Fruit fly (Drosophila melanogaster): ENCODE measurements around the gene Mitofilin.

- TF ChIP-seq BtbVII (GFP tag; optimal IDR thresholded peaks at IDR 0.05) (no peak), CG4617 (GFP tag; optimal IDR thresholded peaks at IDR 0.05; ENCODE audit: borderline replicate concordance) (no peak), CG4404 (GFP tag; IDR thresholded peaks at IDR 0.05) (no peak), onecut (GFP tag; IDR thresholded peaks at IDR 0.05) (peak; percentile 20; the same call in 1 of the 2 replicates), CG7556 (GFP tag; optimal IDR thresholded peaks at IDR 0.05) (no peak), CG10654 (GFP tag; optimal IDR thresholded peaks at IDR 0.05) (no peak), Ets97D (GFP tag; optimal IDR thresholded peaks at IDR 0.05) (peak; percentile 71), CG2199 (GFP tag; IDR thresholded peaks at IDR 0.05) (no peak), usp (GFP tag; optimal IDR thresholded peaks at IDR 0.05) (no peak)
These were observed 12.4 kb upstream of the Mitofilin start for dm6 chr3R:22035552-22035951.

Data from whole organism, embryonic.